Fruit fly (Drosophila melanogaster) whole organism, pupa: Measurements from ENCODE around the gene Atg5.

ENCODE experiments used
- CG12605 ChIP-seq: fragments of 200-800 bp; sonication (Bioruptor generic); IDR thresholded peaks from 2 replicates; pipeline ENCODE4 v1.3.6; 2022; ENCODE audit warnings: missing biosample characterization, missing genetic modification characterization
- CG14655 ChIP-seq: fragments of 200-800 bp; sonication (Bioruptor generic); optimal IDR thresholded peaks from 3 replicates; lab custom pipeline; 2017; ENCODE audit warnings: mild to moderate bottlenecking, missing biosample characterization, missing genetic modification reagents, missing genetic modification characterization
- CG17806 ChIP-seq: fragments of 200-800 bp; sonication (Bioruptor generic); optimal IDR thresholded peaks from 2 replicates; lab custom pipeline; 2018; ENCODE audit warnings: missing biosample characterization, mild to moderate bottlenecking, missing genetic modification characterization, moderate library complexity
- CG8301 ChIP-seq: fragments of 200-800 bp; sonication (Bioruptor generic); optimal IDR thresholded peaks from 2 replicates; lab custom pipeline; 2018; ENCODE audit warnings: missing biosample characterization, mild to moderate bottlenecking, missing genetic modification characterization
- EcR ChIP-seq: fragments of 200-800 bp; sonication (Bioruptor generic); optimal IDR thresholded peaks from 3 replicates; lab custom pipeline; 2019; ENCODE audit warnings: missing biosample characterization, missing genetic modification characterization, mild to moderate bottlenecking, moderate library complexity, missing genetic modification reagents
- Pif1A ChIP-seq: fragments of 200-800 bp; sonication (Bioruptor generic); optimal IDR thresholded peaks from 3 replicates; lab custom pipeline; 2016; ENCODE audit warnings: missing biosample characterization, missing genetic modification characterization
- Pif1B ChIP-seq: fragments of 200-800 bp; sonication (Bioruptor generic); optimal IDR thresholded peaks from 3 replicates; lab custom pipeline; 2016; ENCODE audit warnings: missing biosample characterization, missing genetic modification characterization

DNA sequence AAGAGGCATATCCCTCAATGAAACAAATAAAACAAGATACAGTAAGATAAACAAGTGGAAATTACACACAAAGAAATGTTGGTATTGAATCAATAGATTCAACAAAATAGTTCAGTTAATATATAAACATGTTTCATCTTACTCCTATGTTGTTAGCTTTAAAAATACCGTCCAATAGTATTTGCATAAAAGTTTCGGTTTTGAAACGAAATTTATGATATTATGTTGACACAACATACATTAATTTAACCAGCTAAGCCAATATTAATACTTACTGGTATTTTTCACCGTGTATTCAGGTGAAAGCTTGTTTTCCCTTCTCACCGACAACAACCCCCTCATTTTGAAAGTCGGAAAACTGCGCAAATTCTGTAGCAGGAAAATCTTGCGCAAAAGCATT is 15.0 kb upstream of the Atg5 start:
- TF ChIP-seq CG8301 (tag; lab: Kevin White, UChicago) (peak; percentile 50), Pif1A (no peak), EcR (no peak), CG17806 (tag; lab: Kevin White, UChicago) (no peak), CG14655 (GFP tag; lab: Kevin White, UChicago) (peak; percentile 41), CG12605 (no peak), Pif1B (GFP tag; lab: Kevin White, UChicago) (no peak)
